Worm (Caenorhabditis elegans): ENCODE measurements around the gene bir-1.
A peak's percentile ranks its signal among the peaks of the same experiment; 100 is the strongest.

bir-1 gene

ce11 chrV:11638634-11639117, 5.6 kb upstream of the bir-1 start:
- TF ChIP-seq ztf-4 (tag; optimal IDR thresholded peaks at IDR 0.05), result no peak
- TF ChIP-seq nhr-90 (tag; optimal IDR thresholded peaks at IDR 0.05; ENCODE audit: poor library complexity), result no peak
- TF ChIP-seq ztf-11 (tag; optimal IDR thresholded peaks at IDR 0.05), result no peak
- TF ChIP-seq vab-15 (tag; optimal IDR thresholded peaks at IDR 0.05), result peak; percentile 4
- TF ChIP-seq mef-2 (tag; optimal IDR thresholded peaks at IDR 0.05), result no peak
- no peak for TF ChIP-seq grh-1 (GFP tag; IDR thresholded peaks at IDR 0.05)
- no peak for TF ChIP-seq snpc-4 (tag; optimal IDR thresholded peaks at IDR 0.05)
- TF ChIP-seq sptf-1 (tag; optimal IDR thresholded peaks at IDR 0.05), result no peak
- peak; percentile 95 for TF ChIP-seq lin-14 (GFP tag; optimal IDR thresholded peaks at IDR 0.05)
- TF ChIP-seq skn-1 (tag; optimal IDR thresholded peaks at IDR 0.05), result no peak
- no peak for TF ChIP-seq nhr-76 (tag; optimal IDR thresholded peaks at IDR 0.05)
- TF ChIP-seq ceh-82 (tag; optimal IDR thresholded peaks at IDR 0.05), result peak in 2 of 3 experiments; percentile 32 to 39
- TF ChIP-seq F16B12.6 (tag; optimal IDR thresholded peaks at IDR 0.05), result no peak
- no peak for TF ChIP-seq Y116A8C.19 (tag; optimal IDR thresholded peaks at IDR 0.05; ENCODE audit: borderline replicate concordance)
- peak; percentile 42 for TF ChIP-seq nhr-47 (tag; optimal IDR thresholded peaks at IDR 0.05)
- TF ChIP-seq dsc-1 (tag; optimal IDR thresholded peaks at IDR 0.05), result peak; percentile 51
- peak; percentile 74 for TF ChIP-seq pax-3 (tag; optimal IDR thresholded peaks at IDR 0.05)
- TF ChIP-seq fos-1 (tag; optimal IDR thresholded peaks at IDR 0.05), result no peak
- TF ChIP-seq hlh-4 (tag; optimal IDR thresholded peaks at IDR 0.05), result no peak
- TF ChIP-seq lin-13 (GFP tag; optimal IDR thresholded peaks at IDR 0.05), result no peak
- peak; percentile 36 for TF ChIP-seq tbx-2 (tag; optimal IDR thresholded peaks at IDR 0.05)
- TF ChIP-seq lsy-2 (tag; optimal IDR thresholded peaks at IDR 0.05), result peak; percentile 50 to 66
- peak; percentile 62 for TF ChIP-seq blmp-1 (tag; optimal IDR thresholded peaks at IDR 0.05)
- no peak for TF ChIP-seq lin-39 (tag; optimal IDR thresholded peaks at IDR 0.05)
- TF ChIP-seq efl-3 (GFP tag; optimal IDR thresholded peaks at IDR 0.05), result no peak
- TF ChIP-seq mdl-1 (tag; optimal IDR thresholded peaks at IDR 0.05), result peak in 1 of 2 experiments; percentile 40
- TF ChIP-seq nhr-71 (tag; optimal IDR thresholded peaks at IDR 0.05), result peak; percentile 77
- TF ChIP-seq ceh-90 (tag; optimal IDR thresholded peaks at IDR 0.05), result no peak
- TF ChIP-seq sox-4 (tag; optimal IDR thresholded peaks at IDR 0.05), result no peak
- TF ChIP-seq nhr-28 (tag; optimal IDR thresholded peaks at IDR 0.05), result no peak
- no peak for TF ChIP-seq nhr-11 (tag; optimal IDR thresholded peaks at IDR 0.05)
- peak; percentile 26 to 39 for TF ChIP-seq efl-1 (optimal IDR thresholded peaks at IDR 0.05)
- peak in 1 of 2 experiments; percentile 77 for TF ChIP-seq efl-1 (GFP tag; optimal IDR thresholded peaks at IDR 0.05 in 1 of 2)
- TF ChIP-seq fkh-8 (tag; optimal IDR thresholded peaks at IDR 0.05), result peak; percentile 70
- TF ChIP-seq aly-2 (tag; optimal IDR thresholded peaks at IDR 0.05), result no peak
- TF ChIP-seq ceh-63 (GFP tag; optimal IDR thresholded peaks at IDR 0.05), result peak; percentile 70
- TF ChIP-seq nhr-20 (tag; optimal IDR thresholded peaks at IDR 0.05), result peak; percentile 45
- TF ChIP-seq isw-1 (GFP tag; IDR thresholded peaks at IDR 0.05), result peak; percentile 50
- peak; percentile 74 for TF ChIP-seq rnt-1 (tag; optimal IDR thresholded peaks at IDR 0.05)
- TF ChIP-seq sup-37 (GFP tag; optimal IDR thresholded peaks at IDR 0.05), result peak; percentile 10
- TF ChIP-seq egl-27 (tag; optimal IDR thresholded peaks at IDR 0.05), result peak in 1 of 2 experiments; percentile 1
- peak; percentile 57; the same call in 1 of the 2 replicates for TF ChIP-seq ceh-88 (GFP tag; IDR thresholded peaks at IDR 0.05)
- peak; percentile 61 for TF ChIP-seq fkh-10 (GFP tag; optimal IDR thresholded peaks at IDR 0.05)
- TF ChIP-seq mep-1 (tag; optimal IDR thresholded peaks at IDR 0.05), result peak; percentile 43
- TF ChIP-seq snu-23 (GFP tag; optimal IDR thresholded peaks at IDR 0.05), result peak; percentile 28
- TF ChIP-seq nhr-77 (tag; optimal IDR thresholded peaks at IDR 0.05), result peak; percentile 12
- peak; percentile 28 for TF ChIP-seq unc-86 (tag; optimal IDR thresholded peaks at IDR 0.05)
- peak; percentile 31 for TF ChIP-seq jun-1 (tag; optimal IDR thresholded peaks at IDR 0.05)
- no peak for TF ChIP-seq elt-2 (tag; optimal IDR thresholded peaks at IDR 0.05)
- TF ChIP-seq ets-5 (GFP tag; IDR thresholded peaks at IDR 0.05), result no peak
- no peak for TF ChIP-seq C34B4.2 (tag; optimal IDR thresholded peaks at IDR 0.05)
- peak; percentile 27 for TF ChIP-seq C16A3.4 (tag; optimal IDR thresholded peaks at IDR 0.05)
- no peak for TF ChIP-seq zag-1 (tag; optimal IDR thresholded peaks at IDR 0.05)
- TF ChIP-seq xbp-1 (tag; optimal IDR thresholded peaks at IDR 0.05), result no peak
